Fruit fly (Drosophila melanogaster): ENCODE results near the gene CG4151.

DNA sequence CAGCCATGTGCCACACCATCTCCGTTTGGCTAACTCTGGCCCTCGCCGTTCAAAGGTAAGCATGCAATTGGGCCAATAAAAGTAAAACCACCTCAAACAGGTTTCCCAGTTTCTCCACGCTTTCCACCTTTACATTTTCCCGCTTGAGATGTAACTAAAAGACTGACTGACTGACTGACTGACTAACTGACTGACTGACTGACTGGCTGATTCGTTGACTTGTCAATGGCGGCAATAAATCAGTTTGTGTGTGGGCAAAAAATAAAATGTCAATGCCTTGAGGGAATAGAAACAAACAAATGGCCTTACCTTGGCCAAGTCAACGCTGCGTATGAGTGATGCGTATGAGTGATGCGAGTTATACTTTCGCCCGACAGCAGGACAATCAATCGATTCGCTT lies 13.9 kb upstream of the CG4151 start:
- TF ChIP-seq tj (GFP tag; optimal IDR thresholded peaks at IDR 0.05) (no peak), CG5204 (GFP tag; optimal IDR thresholded peaks at IDR 0.05) (no peak), kay (GFP tag; ENCODE audit: borderline replicate concordance) (no peak), pad (GFP tag; optimal IDR thresholded peaks at IDR 0.05) (no peak), Hr96 (GFP tag; optimal IDR thresholded peaks at IDR 0.05) (no peak), Crg-1 (GFP tag; optimal IDR thresholded peaks at IDR 0.05) (no peak), Mnt (GFP tag; optimal IDR thresholded peaks at IDR 0.05) (no peak)
